Worm (Caenorhabditis elegans): ENCODE data around the gene pst-2.

Gene pst-2

ce11 chrIII:5688246-5688645 is 8.0 kb downstream of the pst-2 start:
- TF ChIP-seq B0336.3 (GFP tag; IDR thresholded peaks at IDR 0.05) (no peak), nhr-80 (tag; optimal IDR thresholded peaks at IDR 0.05) (peak; percentile 40), atf-7 (tag; optimal IDR thresholded peaks at IDR 0.05) (no peak), cebp-1 (GFP tag; IDR thresholded peaks at IDR 0.05) (no peak), cebp-1 (tag; optimal IDR thresholded peaks at IDR 0.05) (peak; percentile 67), Y95B8A.8 (GFP tag; IDR thresholded peaks at IDR 0.05) (no peak), pha-4 (tag; optimal IDR thresholded peaks at IDR 0.05) (no peak), hrde-1 (tag; optimal IDR thresholded peaks at IDR 0.05; ENCODE audit: borderline replicate concordance) (no peak), ztf-26 (tag; optimal IDR thresholded peaks at IDR 0.05) (no peak), lir-1 (GFP tag; conservative IDR thresholded peaks at IDR 0.05) (no peak), attf-5 (GFP tag; optimal IDR thresholded peaks at IDR 0.05) (peak; percentile 5), ZK185.1 (tag; optimal IDR thresholded peaks at IDR 0.05; ENCODE audit: poor library complexity, severe bottlenecking) (peak; percentile 6), hsf-1 (GFP tag; IDR thresholded peaks at IDR 0.05) (no peak), attf-3 (GFP tag; conservative IDR thresholded peaks at IDR 0.05) (0 out of 2 replicates have a peak, but pooled peaks have one; percentile 13), hlh-26 (GFP tag; conservative IDR thresholded peaks at IDR 0.05) (no peak), hmg-1.2 (GFP tag; IDR thresholded peaks at IDR 0.05) (peak; percentile 44; the same call in 1 of the 2 replicates), K12H6.12 (tag; optimal IDR thresholded peaks at IDR 0.05) (peak; percentile 47), dpff-1 (tag; optimal IDR thresholded peaks at IDR 0.05) (no peak)

ce11 chrIII:5691826-5692225 is 11.6 kb downstream of the pst-2 start:
- no peak for TF ChIP-seq pha-4 (tag; optimal IDR thresholded peaks at IDR 0.05)
- TF ChIP-seq gei-17 (GFP tag; optimal IDR thresholded peaks at IDR 0.05): no peak
- TF ChIP-seq nfya-1 (tag; optimal IDR thresholded peaks at IDR 0.05; ENCODE audit: borderline replicate concordance, insufficient read depth): no peak
- no peak for TF ChIP-seq unc-130 (GFP tag; optimal IDR thresholded peaks at IDR 0.05)
- no peak for TF ChIP-seq dpff-1 (tag; optimal IDR thresholded peaks at IDR 0.05)
- TF ChIP-seq lin-54 (GFP tag; optimal IDR thresholded peaks at IDR 0.05): no peak
- TF ChIP-seq snpc-1.3 (tag; optimal IDR thresholded peaks at IDR 0.05; ENCODE audit: insufficient read depth): no peak
- no peak for TF ChIP-seq xnd-1 (tag; optimal IDR thresholded peaks at IDR 0.05)
- TF ChIP-seq let-526 (GFP tag; IDR thresholded peaks at IDR 0.05): no peak
- TF ChIP-seq B0261.1 (tag; optimal IDR thresholded peaks at IDR 0.05): no peak
- TF ChIP-seq ceh-91 (GFP tag; IDR thresholded peaks at IDR 0.05): no peak
- TF ChIP-seq nfyb-1 (GFP tag; IDR thresholded peaks at IDR 0.05): no peak
- no peak for TF ChIP-seq zim-3 (tag; optimal IDR thresholded peaks at IDR 0.05)
- TF ChIP-seq ets-4 (GFP tag; optimal IDR thresholded peaks at IDR 0.05): no peak
- no peak for TF ChIP-seq F55B11.4 (tag; optimal IDR thresholded peaks at IDR 0.05; ENCODE audit: borderline replicate concordance, insufficient read depth)
- TF ChIP-seq Y53G8AR.9 (GFP tag; conservative IDR thresholded peaks at IDR 0.05): no peak

ce11 chrIII:5692690-5693089 is 12.5 kb downstream of the pst-2 start, which contains the start of the genes abi-1 and arle-14:
Gene abi-1, minus strand, starts transcription at chrIII:5692740.
Gene arle-14, plus strand, starts transcription at chrIII:5692906.
- TF ChIP-seq madf-6 (GFP tag; IDR thresholded peaks at IDR 0.05) (peak; percentile 75; the same call in 1 of the 2 replicates), nhr-90 (tag; optimal IDR thresholded peaks at IDR 0.05) (no peak), mcd-1 (GFP tag; IDR thresholded peaks at IDR 0.05) (0 out of 2 replicates have a peak, but pooled peaks have one; percentile 25), die-1 (tag; optimal IDR thresholded peaks at IDR 0.05) (no peak), C06A6.2 (GFP tag; conservative IDR thresholded peaks at IDR 0.05) (no peak), D2030.7 (GFP tag; IDR thresholded peaks at IDR 0.05) (peak; percentile 16; the same call in 1 of the 2 replicates), lin-26 (GFP tag; IDR thresholded peaks at IDR 0.05) (no peak), nhr-120 (GFP tag; IDR thresholded peaks at IDR 0.05) (no peak), pha-4 (tag; optimal IDR thresholded peaks at IDR 0.05) (no peak), madf-8 (GFP tag; conservative IDR thresholded peaks at IDR 0.05) (0 out of 2 replicates have a peak, but pooled peaks have one; percentile 18), ceh-91 (GFP tag; IDR thresholded peaks at IDR 0.05) (0 out of 2 replicates have a peak, but pooled peaks have one; percentile 16), somi-1 (GFP tag; optimal IDR thresholded peaks at IDR 0.05) (no peak), snpc-1.1 (tag; optimal IDR thresholded peaks at IDR 0.05; ENCODE audit: insufficient read depth) (peak; percentile 51), lin-54 (GFP tag; optimal IDR thresholded peaks at IDR 0.05) (peak; percentile 7), F55B11.4 (tag; optimal IDR thresholded peaks at IDR 0.05; ENCODE audit: borderline replicate concordance, insufficient read depth) (no peak), efl-1 (GFP tag; optimal IDR thresholded peaks at IDR 0.05) (peak; percentile 81), snpc-3.4 (tag; optimal IDR thresholded peaks at IDR 0.05) (peak; percentile 29), F33H1.4 (GFP tag; IDR thresholded peaks at IDR 0.05) (peak; percentile 43; the same call in 1 of the 2 replicates)
